Worm (Caenorhabditis elegans) whole organism, L4 larva: ENCODE data around the gene C46C2.6.
A peak's percentile ranks its signal among the peaks of the same experiment; 100 is the strongest.

Experiments
- F44E2.7 ChIP-seq: fragments of 200-800 bp; sonication (Bioruptor generic); IDR thresholded peaks from 2 replicates; pipeline ENCODE4 v2.1.2; 2022; ENCODE audit warnings: missing genetic modification characterization, missing compliant biosample characterization
- R02D3.7 ChIP-seq: fragments of 150-350 bp; sonication (generic microtip); optimal IDR thresholded peaks from 3 replicates; lab custom pipeline; 2014; ENCODE audit warnings: missing biosample characterization, missing genetic modification characterization
- Y48G9A.11 ChIP-seq: fragments of 200-800 bp; sonication (Bioruptor generic); IDR thresholded peaks from 2 replicates; pipeline ENCODE4 v1.3.6; 2022; ENCODE audit warnings: missing genetic modification reagents, missing genetic modification characterization, missing compliant biosample characterization
- aha-1 ChIP-seq: fragments of 150-350 bp; peaks from one replicate; lab custom pipeline; 2014; ENCODE audit warnings: missing biosample characterization, missing genetic modification characterization
- ceh-20 ChIP-seq: fragments of 200-800 bp; sonication (Bioruptor generic); IDR thresholded peaks from 2 replicates; pipeline ENCODE4 v1.3.6; 2022; ENCODE audit warnings: missing genetic modification reagents, missing genetic modification characterization, missing compliant biosample characterization
- ceh-82 ChIP-seq: sonication (generic microtip); optimal IDR thresholded peaks from 2 replicates; lab custom pipeline; 2017; ENCODE audit warnings: missing biosample characterization, missing genetic modification characterization
- daf-16 ChIP-seq, 3 experiments: sonication (generic microtip); optimal IDR thresholded peaks; 2 replicates each; lab custom pipeline; 2016 to 2017; ENCODE audit warnings: missing genetic modification characterization in 3 of 3, missing genetic modification reagents in 3 of 3, mild to moderate bottlenecking in 2 of 3, missing compliant biosample characterization in 2 of 3, missing biosample characterization in 1 of 3, moderate library complexity in 1 of 3
- egl-27 ChIP-seq: sonication (generic microtip); optimal IDR thresholded peaks from 3 replicates; lab custom pipeline; 2017; ENCODE audit warnings: missing biosample characterization, missing genetic modification reagents, missing genetic modification characterization
- egl-43 ChIP-seq: fragments of 200-800 bp; sonication (Bioruptor generic); IDR thresholded peaks from 2 replicates; pipeline ENCODE4 v1.3.6; 2022; ENCODE audit warnings: missing genetic modification reagents, missing genetic modification characterization, missing compliant biosample characterization
- lin-15B ChIP-seq: fragments of 150-350 bp; sonication (generic microtip); optimal IDR thresholded peaks from 3 replicates; lab custom pipeline; 2014; ENCODE audit warnings: missing biosample characterization, missing genetic modification characterization
- lsy-2 ChIP-seq, 2 experiments: fragments of 150-350 bp in 1 of 2; sonication (generic microtip) in 1 of 2; optimal IDR thresholded peaks; 2 replicates each; lab custom pipeline; 2014 to 2017; ENCODE audit warnings: missing biosample characterization in 2 of 2, missing genetic modification characterization in 2 of 2
- madf-5 ChIP-seq, 2 experiments: fragments of 200-800 bp; sonication (Bioruptor generic); IDR thresholded peaks; 2 replicates each; pipeline ENCODE4 v1.3.6; 2022; ENCODE audit warnings: missing compliant biosample characterization in 2 of 2, missing genetic modification characterization in 2 of 2
- mdt-29 ChIP-seq: fragments of 200-800 bp; sonication (Bioruptor generic); IDR thresholded peaks from 2 replicates; pipeline ENCODE4 v1.3.6; 2022; ENCODE audit warnings: missing genetic modification reagents, missing genetic modification characterization, missing compliant biosample characterization
- mes-2 ChIP-seq: sonication (generic microtip); optimal IDR thresholded peaks from 2 replicates; lab custom pipeline; 2016; ENCODE audit warnings: missing genotype, mild to moderate bottlenecking, missing genetic modification characterization, missing compliant biosample characterization; ENCODE audit not compliant: poor library complexity, severe bottlenecking
- mxl-2 ChIP-seq: fragments of 200-800 bp; sonication (Bioruptor generic); conservative IDR thresholded peaks from 2 replicates; pipeline ENCODE4 v1.3.6; 2022; ENCODE audit warnings: missing genetic modification reagents, missing genetic modification characterization, missing compliant biosample characterization
- mxl-3 ChIP-seq: fragments of 200-800 bp; sonication (Bioruptor generic); optimal IDR thresholded peaks from 2 replicates; lab custom pipeline; 2018; ENCODE audit warnings: mild to moderate bottlenecking, missing genetic modification characterization, missing compliant biosample characterization
- nhr-102 ChIP-seq: sonication (generic microtip); optimal IDR thresholded peaks from 2 replicates; lab custom pipeline; 2016; ENCODE audit warnings: mild to moderate bottlenecking, missing genetic modification characterization, moderate library complexity, missing compliant biosample characterization
- nhr-28 ChIP-seq: fragments of 150-350 bp; optimal IDR thresholded peaks from 2 replicates; lab custom pipeline; 2014; ENCODE audit warnings: missing biosample characterization, missing genetic modification characterization
- nhr-76 ChIP-seq: fragments of 150-350 bp; optimal IDR thresholded peaks from 2 replicates; lab custom pipeline; 2014; ENCODE audit warnings: missing biosample characterization, missing genetic modification characterization
- pha-4 ChIP-seq, 2 experiments: fragments of 150-350 bp in 1 of 2; fragments of 200-800 bp in 1 of 2; sonication (Bioruptor generic) in 1 of 2; IDR thresholded peaks in 1 of 2; optimal IDR thresholded peaks in 1 of 2; 2 replicates each; pipeline versions ENCODE4 v1.3.6 to Lab custom; 2014 to 2022; ENCODE audit warnings: missing genetic modification characterization in 2 of 2, missing genetic modification reagents in 2 of 2, missing biosample characterization in 1 of 2, missing compliant biosample characterization in 1 of 2
- rbr-2 ChIP-seq: sonication (generic microtip); optimal IDR thresholded peaks from 2 replicates; lab custom pipeline; 2016; ENCODE audit warnings: missing genotype, missing genetic modification characterization, missing compliant biosample characterization
- sdz-12 ChIP-seq: fragments of 200-800 bp; sonication (Bioruptor generic); optimal IDR thresholded peaks from 2 replicates; lab custom pipeline; 2018; ENCODE audit warnings: mild to moderate bottlenecking, missing genetic modification characterization, missing compliant biosample characterization
- set-16 ChIP-seq: fragments of 200-800 bp; sonication (Bioruptor generic); IDR thresholded peaks from 2 replicates; pipeline ENCODE4 v1.3.6; 2022; ENCODE audit warnings: missing genetic modification reagents, missing genetic modification characterization, missing compliant biosample characterization
- snpc-1.2 ChIP-seq: fragments of 200-800 bp; sonication (Bioruptor generic); IDR thresholded peaks from 2 replicates; pipeline ENCODE4 v1.3.6; 2022; ENCODE audit warnings: missing genetic modification reagents, missing genetic modification characterization, missing compliant biosample characterization
- snpc-4 ChIP-seq: fragments of 150-350 bp; optimal IDR thresholded peaks from 2 replicates; lab custom pipeline; 2014; ENCODE audit warnings: missing biosample characterization, missing genetic modification characterization
- tag-97 ChIP-seq: fragments of 200-800 bp; sonication (Bioruptor generic); IDR thresholded peaks from 2 replicates; pipeline ENCODE4 v1.3.6; 2022; ENCODE audit warnings: missing genetic modification characterization, missing compliant biosample characterization
- unc-62 ChIP-seq, 3 experiments: fragments of 150-350 bp in 1 of 3; sonication (generic microtip); optimal IDR thresholded peaks in 2 of 3; peaks in 1 of 3; 1 replicate in 1 of 3; 2 replicates in 2 of 3; lab custom pipeline; 2014 to 2017; ENCODE audit warnings: missing biosample characterization in 3 of 3, missing genetic modification characterization in 3 of 3, missing genetic modification reagents in 3 of 3, missing genotype in 1 of 3
- zip-2 ChIP-seq: fragments of 150-350 bp; optimal IDR thresholded peaks from 2 replicates; lab custom pipeline; 2014; ENCODE audit warnings: missing biosample characterization, missing genetic modification characterization
- ztf-7 ChIP-seq: fragments of 150-350 bp; optimal IDR thresholded peaks from 2 replicates; lab custom pipeline; 2014; ENCODE audit warnings: missing biosample characterization, missing genetic modification characterization

C46C2.6 gene

ce11 chrIV:9216956-9217355, 4.7 kb downstream of the C46C2.6 start (continued):
- TF ChIP-seq snpc-4 (tag; lab: Kevin White, UChicago) (no peak), nhr-76 (no peak), zip-2 (tag; lab: Kevin White, UChicago) (no peak), egl-43 (GFP tag; lab: Robert Waterston, UW) (no peak), ztf-7 (no peak), ceh-20 (GFP tag; lab: Robert Waterston, UW) (no peak), mdt-29 (no peak), egl-27 (tag; lab: Kevin White, UChicago) (no peak)

- TF ChIP-seq madf-5 (GFP tag; IDR thresholded peaks at IDR 0.05; lab: Robert Waterston, UW) (no peak), set-16 (no peak), mes-2 (tag; lab: Kevin White, UChicago) (no peak), mxl-3 (GFP tag; lab: Kevin White, UChicago) (no peak), rbr-2 (tag; lab: Kevin White, UChicago) (no peak)
- TF ChIP-seq, all 104 proteins: peak for 0
These were observed 5.2 kb downstream of the C46C2.6 start, which contains the start of gene C46C2.2 for ce11 chrIV:9217426-9217825. C46C2.2 (plus strand) TSS chrIV:9217726.

ce11 chrIV:9218415-9218814, 6.2 kb downstream of the C46C2.6 start:
- TF ChIP-seq unc-62 (GFP tag; optimal IDR thresholded peaks at IDR 0.05 in 1 of 2; lab: Kevin White, UChicago) (peak in 1 of 2 experiments; percentile 78), unc-62 (tag; optimal IDR thresholded peaks at IDR 0.05; lab: Kevin White, UChicago) (no peak), mxl-2 (no peak), snpc-1.2 (GFP tag; lab: Robert Waterston, UW) (no peak)
- TF ChIP-seq, all 104 proteins: peak for 1

ce11 chrIV:9224825-9225224, 12.6 kb downstream of the C46C2.6 start, which contains the start of gene C46C2.3:
C46C2.3 (plus strand) TSS chrIV:9225125.
- TF ChIP-seq nhr-102 (tag; lab: Kevin White, UChicago) (no peak), unc-62 (GFP tag; optimal IDR thresholded peaks at IDR 0.05 in 1 of 2; lab: Kevin White, UChicago) (peak in 1 of 2 experiments; percentile 19), unc-62 (tag; optimal IDR thresholded peaks at IDR 0.05; lab: Kevin White, UChicago) (no peak), pha-4 (GFP tag; IDR thresholded peaks at IDR 0.05; lab: Robert Waterston, UW) (no peak), pha-4 (tag; optimal IDR thresholded peaks at IDR 0.05; lab: Kevin White, UChicago) (no peak)

ce11 chrIV:9227650-9228049, 15.4 kb downstream of the C46C2.6 start:
- TF ChIP-seq tag-97 (GFP tag; lab: Robert Waterston, UW) = no peak
- TF ChIP-seq aha-1 (tag; lab: Kevin White, UChicago) = peak; percentile 92

ce11 chrIV:9232421-9233141, 20.4 kb downstream of the C46C2.6 start, which contains the start of gene Y11D7A.3:
Y11D7A.3 (plus strand) TSS chrIV:9233091.
- TF ChIP-seq ceh-20 (GFP tag; lab: Robert Waterston, UW) (0 out of 2 replicates have a peak, but pooled peaks have one; percentile 15), lin-15B (tag; lab: Kevin White, UChicago) (no peak), aha-1 (tag; lab: Kevin White, UChicago) (peak; percentile 54), nhr-28 (tag; lab: Kevin White, UChicago) (peak; percentile 40)

ce11 chrIV:9239151-9239550, 26.9 kb downstream of the C46C2.6 start:
- no peak for TF ChIP-seq F44E2.7 (GFP tag; lab: Robert Waterston, UW)
- no peak for TF ChIP-seq madf-5 (GFP tag; IDR thresholded peaks at IDR 0.05; lab: Robert Waterston, UW)
- no peak for TF ChIP-seq ceh-82
- no peak for TF ChIP-seq sdz-12 (GFP tag; lab: Kevin White, UChicago)
- no peak for TF ChIP-seq daf-16 (GFP tag; optimal IDR thresholded peaks at IDR 0.05; lab: Kevin White, UChicago)
- no peak for TF ChIP-seq daf-16 (tag; optimal IDR thresholded peaks at IDR 0.05; lab: Kevin White, UChicago)
- no peak for TF ChIP-seq lsy-2 (tag; optimal IDR thresholded peaks at IDR 0.05; lab: Kevin White, UChicago)
- no peak for TF ChIP-seq Y48G9A.11
- no peak for TF ChIP-seq R02D3.7
